Worm (Caenorhabditis elegans): ENCODE measurements around the gene sri-46.

DNA sequence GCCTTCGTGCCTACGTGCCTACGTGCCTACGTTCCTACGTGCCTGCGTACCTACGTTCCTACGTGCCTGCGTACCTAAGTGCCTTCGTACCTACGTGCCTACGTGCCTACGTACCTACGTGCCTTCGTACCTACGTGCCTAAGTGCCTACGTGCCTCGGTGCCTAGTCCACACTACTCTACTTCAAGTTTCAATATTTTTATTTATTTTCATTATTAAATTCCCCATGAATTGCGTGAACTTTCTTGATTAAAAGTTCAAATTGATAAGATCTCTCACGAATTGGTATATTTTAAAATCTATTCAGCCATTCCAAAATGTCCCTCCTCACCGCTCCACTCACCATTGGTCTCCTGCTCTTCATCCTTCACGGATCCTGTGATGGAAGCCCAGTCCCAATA is 3.2 kb upstream of the sri-46 start, which contains the start of gene Y39F10C.3:
- TF ChIP-seq him-1 (tag; optimal IDR thresholded peaks at IDR 0.05) (no peak), pha-4 (tag; optimal IDR thresholded peaks at IDR 0.05) (no peak), rcor-1 (GFP tag; IDR thresholded peaks at IDR 0.05) (no peak)
